Worm (Caenorhabditis elegans): ENCODE measurements around the gene apl-1.

Gene apl-1

ce11 chrX:5093997-5094396 is 22.7 kb downstream of the apl-1 start (continued):
- TF ChIP-seq pqm-1 (tag; optimal IDR thresholded peaks at IDR 0.05) = no peak

- TF ChIP-seq unc-42 (tag; optimal IDR thresholded peaks at IDR 0.05) (no peak), syd-9 (tag; optimal IDR thresholded peaks at IDR 0.05) (no peak), pha-4 (tag; optimal IDR thresholded peaks at IDR 0.05) (no peak), C38D4.7 (GFP tag; optimal IDR thresholded peaks at IDR 0.05) (no peak), K02D7.2 (tag; optimal IDR thresholded peaks at IDR 0.05) (no peak)
These were observed 29.2 kb downstream of the apl-1 start, which contains the start of gene pnk-4 for ce11 chrX:5087366-5087891. Gene pnk-4, plus strand, starts transcription at chrX:5087841.

ce11 chrX:5086212-5086611 is 30.5 kb downstream of the apl-1 start:
- TF ChIP-seq npax-4 (tag; optimal IDR thresholded peaks at IDR 0.05) (no peak), ceh-30 (tag; optimal IDR thresholded peaks at IDR 0.05) (no peak), dmd-4 (tag; optimal IDR thresholded peaks at IDR 0.05; ENCODE audit: borderline replicate concordance) (no peak), Y22D7AL.16 (tag; optimal IDR thresholded peaks at IDR 0.05) (no peak), C08G9.2 (tag; optimal IDR thresholded peaks at IDR 0.05) (no peak), ceh-48 (tag; optimal IDR thresholded peaks at IDR 0.05) (no peak), pqm-1 (tag; optimal IDR thresholded peaks at IDR 0.05) (no peak), ceh-31 (tag; optimal IDR thresholded peaks at IDR 0.05) (no peak), fax-1 (tag; optimal IDR thresholded peaks at IDR 0.05) (no peak), pha-2 (tag; optimal IDR thresholded peaks at IDR 0.05) (no peak), sox-4 (tag; optimal IDR thresholded peaks at IDR 0.05) (no peak), nhr-11 (tag; optimal IDR thresholded peaks at IDR 0.05) (no peak), unc-3 (GFP tag; conservative IDR thresholded peaks at IDR 0.05) (no peak), unc-3 (tag; optimal IDR thresholded peaks at IDR 0.05) (no peak), lin-11 (tag; optimal IDR thresholded peaks at IDR 0.05) (no peak), pag-3 (tag; optimal IDR thresholded peaks at IDR 0.05; ENCODE audit: borderline replicate concordance) (no peak), T23F11.4 (GFP tag; optimal IDR thresholded peaks at IDR 0.05) (no peak), ceh-19 (GFP tag; optimal IDR thresholded peaks at IDR 0.05) (no peak), unc-86 (tag; optimal IDR thresholded peaks at IDR 0.05) (no peak)

ce11 chrX:5085465-5085864 is 31.2 kb downstream of the apl-1 start:
- peak; percentile 94 for TF ChIP-seq unc-3 (GFP tag; conservative IDR thresholded peaks at IDR 0.05)
- peak; percentile 90 for TF ChIP-seq unc-3 (tag; optimal IDR thresholded peaks at IDR 0.05)
- TF ChIP-seq hlh-15 (tag; optimal IDR thresholded peaks at IDR 0.05) = peak; percentile 88
- peak; percentile 94 for TF ChIP-seq pat-9 (tag; optimal IDR thresholded peaks at IDR 0.05)
- TF ChIP-seq unc-42 (tag; optimal IDR thresholded peaks at IDR 0.05) = peak; percentile 92
- TF ChIP-seq rnt-1 (tag; optimal IDR thresholded peaks at IDR 0.05) = peak; percentile 93
- TF ChIP-seq nhr-232 (tag; optimal IDR thresholded peaks at IDR 0.05) = peak; percentile 86
- TF ChIP-seq T23F11.4 (GFP tag; optimal IDR thresholded peaks at IDR 0.05) = peak; percentile 97
- peak; percentile 84 for TF ChIP-seq ceh-45 (GFP tag; IDR thresholded peaks at IDR 0.05)
- peak; percentile 13 for TF ChIP-seq fkh-10 (GFP tag; optimal IDR thresholded peaks at IDR 0.05)
- peak; percentile 93 for TF ChIP-seq sox-2 (GFP tag; IDR thresholded peaks at IDR 0.05)
- peak; percentile 68 for TF ChIP-seq hlh-30 (tag; optimal IDR thresholded peaks at IDR 0.05; ENCODE audit: insufficient read depth)
- TF ChIP-seq pha-4 (tag; optimal IDR thresholded peaks at IDR 0.05) = no peak
- peak; percentile 87 for TF ChIP-seq ceh-24 (tag; optimal IDR thresholded peaks at IDR 0.05)
- peak; percentile 90 for TF ChIP-seq pag-3 (tag; optimal IDR thresholded peaks at IDR 0.05; ENCODE audit: borderline replicate concordance)
- peak; percentile 96 for TF ChIP-seq ceh-34 (tag; optimal IDR thresholded peaks at IDR 0.05)
- TF ChIP-seq ceh-9 (tag; optimal IDR thresholded peaks at IDR 0.05) = peak; percentile 83
- TF ChIP-seq C08G9.2 (tag; optimal IDR thresholded peaks at IDR 0.05) = peak; percentile 88
- peak; percentile 97 for TF ChIP-seq ceh-19 (GFP tag; optimal IDR thresholded peaks at IDR 0.05)
- peak; percentile 89 for TF ChIP-seq ceh-48 (tag; optimal IDR thresholded peaks at IDR 0.05)
- no peak for TF ChIP-seq ama-1 (optimal IDR thresholded peaks at IDR 0.05)
- TF ChIP-seq ztf-16 (tag; optimal IDR thresholded peaks at IDR 0.05) = peak; percentile 89
- TF ChIP-seq ahr-1 (tag; optimal IDR thresholded peaks at IDR 0.05) = peak; percentile 73
- peak; percentile 93 for TF ChIP-seq fkh-6 (tag; optimal IDR thresholded peaks at IDR 0.05)
- peak; percentile 5 for TF ChIP-seq pax-1 (tag; optimal IDR thresholded peaks at IDR 0.05)
- TF ChIP-seq K02D7.2 (tag; optimal IDR thresholded peaks at IDR 0.05) = peak; percentile 95
- TF ChIP-seq hlh-8 (tag; optimal IDR thresholded peaks at IDR 0.05) = peak; percentile 84
- peak; percentile 89 for TF ChIP-seq K09A11.1 (tag; optimal IDR thresholded peaks at IDR 0.05; ENCODE audit: insufficient read depth)
- peak; percentile 94 for TF ChIP-seq dve-1 (tag; optimal IDR thresholded peaks at IDR 0.05)
- TF ChIP-seq ceh-31 (tag; optimal IDR thresholded peaks at IDR 0.05) = peak; percentile 91
- TF ChIP-seq pqm-1 (tag; optimal IDR thresholded peaks at IDR 0.05) = peak; percentile 76
- peak; percentile 92 for TF ChIP-seq hlh-13 (GFP tag; optimal IDR thresholded peaks at IDR 0.05)
- peak; percentile 97 for TF ChIP-seq elt-2 (tag; optimal IDR thresholded peaks at IDR 0.05)

Measured in whole organism, late embryonic.